Worm (Caenorhabditis elegans) whole organism, late embryonic: ENCODE results near the gene mks-5.

ENCODE experiments used
- K02D7.2 ChIP-seq: sonication (generic microtip); optimal IDR thresholded peaks from 2 replicates; lab custom pipeline; 2017; ENCODE audit warnings: mild to moderate bottlenecking, missing genetic modification characterization, missing compliant biosample characterization
- ama-1 ChIP-seq: fragments of 150-350 bp; optimal IDR thresholded peaks from 2 replicates; lab custom pipeline; 2014
- ceh-34 ChIP-seq: sonication (generic microtip); optimal IDR thresholded peaks from 2 replicates; lab custom pipeline; 2016; ENCODE audit warnings: mild to moderate bottlenecking, missing genetic modification characterization, missing compliant biosample characterization
- ceh-6 ChIP-seq: fragments of 200-800 bp; sonication (Bioruptor generic); optimal IDR thresholded peaks from 2 replicates; lab custom pipeline; 2018; ENCODE audit warnings: mild to moderate bottlenecking, missing genetic modification characterization, missing compliant biosample characterization
- che-1 ChIP-seq: sonication (generic microtip); optimal IDR thresholded peaks from 2 replicates; lab custom pipeline; 2016; ENCODE audit warnings: mild to moderate bottlenecking, missing genetic modification characterization, missing compliant biosample characterization
- fkh-10 ChIP-seq: fragments of 150-350 bp; optimal IDR thresholded peaks from 2 replicates; lab custom pipeline; 2014; ENCODE audit warnings: missing biosample characterization, missing genetic modification reagents, missing genetic modification characterization
- pha-4 ChIP-seq: fragments of 150-350 bp; optimal IDR thresholded peaks from 2 replicates; lab custom pipeline; 2018; ENCODE audit warnings: missing biosample characterization, missing genetic modification reagents, missing genetic modification characterization
- pqm-1 ChIP-seq: sonication (generic microtip); optimal IDR thresholded peaks from 2 replicates; lab custom pipeline; 2016; ENCODE audit warnings: missing genetic modification characterization, missing compliant biosample characterization

- TF ChIP-seq K02D7.2 (tag; lab: Kevin White, UChicago), result no peak
- no peak for TF ChIP-seq ceh-6 (GFP tag; lab: Kevin White, UChicago)
- TF ChIP-seq pqm-1 (tag; lab: Kevin White, UChicago), result no peak
- no peak for TF ChIP-seq pha-4 (tag; lab: Kevin White, UChicago)
- TF ChIP-seq che-1 (tag; lab: Kevin White, UChicago), result no peak
- no peak for TF ChIP-seq fkh-10 (GFP tag; lab: Kevin White, UChicago)
- no peak for TF ChIP-seq ama-1 (lab: Kevin White, UChicago)
- TF ChIP-seq ceh-34 (tag; lab: Kevin White, UChicago), result no peak
These were observed 33.7 kb downstream of the mks-5 start for ce11 chrII:10753694-10754093.
